In genomic region chrIV:13979797-13980459, ce11 we compare ENCODE assay signal across 8 worm cellular contexts.
TF ChIP-seq lines count a peak whose summit lies in the region.

dnbp-1 (minus strand) TSS chrIV:13979847.

TF ChIP-seq in whole organism, L1 larva, 84 proteins besides CTCF, POLR2A, EP300 and RAD21 (continues in another document):
- no peak for TF ChIP-seq elt-3 (tag; optimal IDR thresholded peaks at IDR 0.05; lab: Kevin White, UChicago)
- TF ChIP-seq pag-3 (tag; optimal IDR thresholded peaks at IDR 0.05; lab: Kevin White, UChicago; ENCODE audit: borderline replicate concordance, insufficient read depth), result no peak
- TF ChIP-seq hlh-4 (tag; optimal IDR thresholded peaks at IDR 0.05; lab: Kevin White, UChicago), result no peak
- TF ChIP-seq pqm-1 (tag; optimal IDR thresholded peaks at IDR 0.05; lab: Kevin White, UChicago), result no peak
- TF ChIP-seq blmp-1 (tag; optimal IDR thresholded peaks at IDR 0.05; lab: Kevin White, UChicago), result no peak
- TF ChIP-seq isw-1 (GFP tag; IDR thresholded peaks at IDR 0.05; lab: Robert Waterston, UW), result peak; percentile 41
- peak; percentile 20 for TF ChIP-seq fos-1 (tag; optimal IDR thresholded peaks at IDR 0.05; lab: Kevin White, UChicago)
- peak; percentile 76 for TF ChIP-seq nhr-47 (tag; optimal IDR thresholded peaks at IDR 0.05; lab: Kevin White, UChicago)
- peak; percentile 37 to 75 (median 41) for TF ChIP-seq dpl-1 (GFP tag; optimal IDR thresholded peaks at IDR 0.05; lab: Kevin White, UChicago)
- peak; percentile 88 for TF ChIP-seq fkh-8 (tag; optimal IDR thresholded peaks at IDR 0.05; lab: Kevin White, UChicago)
- TF ChIP-seq nhr-71 (tag; optimal IDR thresholded peaks at IDR 0.05; lab: Kevin White, UChicago), result peak; percentile 79

TF ChIP-seq in whole organism, L2 larva, 48 proteins besides CTCF, POLR2A, EP300 and RAD21 (continues in another document):
- TF ChIP-seq nhr-11 (tag; optimal IDR thresholded peaks at IDR 0.05; lab: Kevin White, UChicago) (no peak), aly-2 (tag; optimal IDR thresholded peaks at IDR 0.05; lab: Kevin White, UChicago) (no peak), egl-27 (tag; optimal IDR thresholded peaks at IDR 0.05; lab: Kevin White, UChicago) (no peak), ceh-82 (tag; optimal IDR thresholded peaks at IDR 0.05; lab: Kevin White, UChicago) (no peak), unc-39 (tag; optimal IDR thresholded peaks at IDR 0.05; lab: Kevin White, UChicago) (no peak), sma-3 (GFP tag; optimal IDR thresholded peaks at IDR 0.05; lab: Kevin White, UChicago) (no peak), peb-1 (tag; optimal IDR thresholded peaks at IDR 0.05; lab: Kevin White, UChicago) (no peak), mab-5 (tag; optimal IDR thresholded peaks at IDR 0.05; lab: Kevin White, UChicago) (peak; percentile 55), nhr-23 (tag; optimal IDR thresholded peaks at IDR 0.05; lab: Kevin White, UChicago) (no peak), ztf-1 (GFP tag; conservative IDR thresholded peaks at IDR 0.05; lab: Robert Waterston, UW) (no peak), nhr-6 (tag; optimal IDR thresholded peaks at IDR 0.05; lab: Kevin White, UChicago) (no peak), nhr-10 (tag; optimal IDR thresholded peaks at IDR 0.05; lab: Kevin White, UChicago) (no peak)

TF ChIP-seq in whole organism, L3 larva, 47 proteins besides CTCF, POLR2A, EP300 and RAD21 (continues in another document):
- TF ChIP-seq nhr-28 (tag; optimal IDR thresholded peaks at IDR 0.05; lab: Kevin White, UChicago) (no peak), sea-2 (GFP tag; optimal IDR thresholded peaks at IDR 0.05; lab: Kevin White, UChicago) (peak; percentile 48), nhr-25 (tag; optimal IDR thresholded peaks at IDR 0.05; lab: Kevin White, UChicago) (peak; percentile 30), egl-5 (tag; optimal IDR thresholded peaks at IDR 0.05; lab: Kevin White, UChicago) (peak; percentile 78), tbx-2 (tag; optimal IDR thresholded peaks at IDR 0.05; lab: Kevin White, UChicago) (no peak), nfya-1 (tag; optimal IDR thresholded peaks at IDR 0.05; lab: Kevin White, UChicago; ENCODE audit: insufficient read depth) (peak; percentile 86), lin-15B (tag; optimal IDR thresholded peaks at IDR 0.05; lab: Kevin White, UChicago) (peak; percentile 90), nhr-43 (tag; optimal IDR thresholded peaks at IDR 0.05; lab: Kevin White, UChicago; ENCODE audit: poor library complexity, severe bottlenecking) (no peak), unc-62 (GFP tag; optimal IDR thresholded peaks at IDR 0.05; lab: Kevin White, UChicago) (no peak), nhr-76 (tag; optimal IDR thresholded peaks at IDR 0.05; lab: Kevin White, UChicago) (no peak), fos-1 (tag; optimal IDR thresholded peaks at IDR 0.05; lab: Kevin White, UChicago) (no peak), pha-4 (tag; optimal IDR thresholded peaks at IDR 0.05; lab: Kevin White, UChicago) (peak; percentile 86)

TF ChIP-seq in whole organism, L4 larva, 104 proteins besides CTCF, POLR2A, EP300 and RAD21 (continues in another document):
- TF ChIP-seq unc-62 (GFP tag; optimal IDR thresholded peaks at IDR 0.05 in 1 of 2; lab: Kevin White, UChicago), result peak in 1 of 2 experiments; percentile 99
- no peak for TF ChIP-seq unc-62 (tag; optimal IDR thresholded peaks at IDR 0.05; lab: Kevin White, UChicago)
- peak; percentile 80 for TF ChIP-seq rbr-2 (tag; optimal IDR thresholded peaks at IDR 0.05; lab: Kevin White, UChicago)
- TF ChIP-seq ceh-44 (GFP tag; IDR thresholded peaks at IDR 0.05; lab: Robert Waterston, UW), result no peak
- no peak for TF ChIP-seq pqm-1 (tag; optimal IDR thresholded peaks at IDR 0.05; lab: Kevin White, UChicago)
- TF ChIP-seq hlh-11 (tag; optimal IDR thresholded peaks at IDR 0.05; lab: Kevin White, UChicago), result no peak
- TF ChIP-seq dve-1 (tag; optimal IDR thresholded peaks at IDR 0.05; lab: Kevin White, UChicago; ENCODE audit: insufficient read depth), result peak; percentile 50
- TF ChIP-seq nhr-102 (tag; optimal IDR thresholded peaks at IDR 0.05; lab: Kevin White, UChicago), result no peak
- TF ChIP-seq lsy-2 (tag; optimal IDR thresholded peaks at IDR 0.05; lab: Kevin White, UChicago), result peak in 1 of 2 experiments; percentile 46
- TF ChIP-seq ctbp-1 (GFP tag; IDR thresholded peaks at IDR 0.05; lab: Robert Waterston, UW), result no peak; the same call in 1 of the 2 replicates
- no peak for TF ChIP-seq ceh-20 (GFP tag; IDR thresholded peaks at IDR 0.05; lab: Robert Waterston, UW)

TF ChIP-seq in whole organism, late embryonic, 69 proteins besides CTCF, POLR2A, EP300 and RAD21 (continues in another document):
- TF ChIP-seq unc-55 (GFP tag; optimal IDR thresholded peaks at IDR 0.05; lab: Kevin White, UChicago), result peak; percentile 79
- peak; percentile 74 for TF ChIP-seq unc-42 (tag; optimal IDR thresholded peaks at IDR 0.05; lab: Kevin White, UChicago)
- peak; percentile 9 for TF ChIP-seq gmeb-2 (tag; optimal IDR thresholded peaks at IDR 0.05; lab: Kevin White, UChicago)
- no peak for TF ChIP-seq ahr-1 (tag; optimal IDR thresholded peaks at IDR 0.05; lab: Kevin White, UChicago)
- peak; percentile 62 for TF ChIP-seq ref-2 (tag; optimal IDR thresholded peaks at IDR 0.05; lab: Kevin White, UChicago)
- peak; percentile 55 for TF ChIP-seq ceh-34 (tag; optimal IDR thresholded peaks at IDR 0.05; lab: Kevin White, UChicago)
- no peak for TF ChIP-seq sox-4 (tag; optimal IDR thresholded peaks at IDR 0.05; lab: Kevin White, UChicago)
- no peak for TF ChIP-seq pha-4 (tag; optimal IDR thresholded peaks at IDR 0.05; lab: Kevin White, UChicago)
- no peak for TF ChIP-seq K09A11.1 (tag; optimal IDR thresholded peaks at IDR 0.05; lab: Kevin White, UChicago; ENCODE audit: insufficient read depth)
- TF ChIP-seq ceh-14 (tag; optimal IDR thresholded peaks at IDR 0.05; lab: Kevin White, UChicago), result peak; percentile 41
- TF ChIP-seq pag-3 (tag; optimal IDR thresholded peaks at IDR 0.05; lab: Kevin White, UChicago; ENCODE audit: borderline replicate concordance), result no peak
- no peak for TF ChIP-seq pat-9 (tag; optimal IDR thresholded peaks at IDR 0.05; lab: Kevin White, UChicago)

TF ChIP-seq in whole organism, midembryonic, 9 proteins besides CTCF, POLR2A, EP300 and RAD21:
- TF ChIP-seq med-1 (GFP tag; optimal IDR thresholded peaks at IDR 0.05; lab: Kevin White, UChicago; ENCODE audit: insufficient read depth) (no peak), klf-2 (GFP tag; conservative IDR thresholded peaks at IDR 0.05; lab: Robert Waterston, UW) (no peak), flt-1 (GFP tag; IDR thresholded peaks at IDR 0.05; lab: Robert Waterston, UW) (peak; percentile 33; the same call in 1 of the 2 replicates), ref-1 (GFP tag; conservative IDR thresholded peaks at IDR 0.05; lab: Robert Waterston, UW) (no peak), ztf-29 (GFP tag; IDR thresholded peaks at IDR 0.05; lab: Robert Waterston, UW) (no peak), tab-1 (GFP tag; IDR thresholded peaks at IDR 0.05; lab: Robert Waterston, UW) (no peak), ztf-23 (GFP tag; IDR thresholded peaks at IDR 0.05; lab: Robert Waterston, UW) (no peak), T22C8.4 (GFP tag; IDR thresholded peaks at IDR 0.05; lab: Robert Waterston, UW) (peak; percentile 82), cog-1 (tag; optimal IDR thresholded peaks at IDR 0.05; lab: Kevin White, UChicago) (peak; percentile 89)

TF ChIP-seq in whole organism, mixed stage, embryonic, 35 proteins besides CTCF, POLR2A, EP300 and RAD21 (continues in another document):
- TF ChIP-seq pha-4 (tag; optimal IDR thresholded peaks at IDR 0.05; lab: Kevin White, UChicago) (peak; percentile 35), elt-3 (tag; optimal IDR thresholded peaks at IDR 0.05; lab: Kevin White, UChicago) (no peak), unc-39 (tag; optimal IDR thresholded peaks at IDR 0.05; lab: Kevin White, UChicago) (no peak), lsy-2 (tag; optimal IDR thresholded peaks at IDR 0.05; lab: Kevin White, UChicago) (peak; percentile 55), unc-120 (tag; optimal IDR thresholded peaks at IDR 0.05; lab: Kevin White, UChicago; ENCODE audit: poor library complexity, severe bottlenecking) (no peak), drap-1 (GFP tag; optimal IDR thresholded peaks at IDR 0.05; lab: Kevin White, UChicago) (no peak), cnd-1 (tag; optimal IDR thresholded peaks at IDR 0.05; lab: Kevin White, UChicago) (no peak), mep-1 (tag; optimal IDR thresholded peaks at IDR 0.05; lab: Kevin White, UChicago) (peak; percentile 87), mab-5 (tag; optimal IDR thresholded peaks at IDR 0.05; lab: Kevin White, UChicago) (no peak), ces-1 (GFP tag; optimal IDR thresholded peaks at IDR 0.05; lab: Kevin White, UChicago) (peak; percentile 60), ceh-39 (tag; optimal IDR thresholded peaks at IDR 0.05; lab: Kevin White, UChicago) (peak; percentile 59), ceh-83 (GFP tag; optimal IDR thresholded peaks at IDR 0.05; lab: Kevin White, UChicago) (no peak), lin-13 (tag; optimal IDR thresholded peaks at IDR 0.05; lab: Kevin White, UChicago) (peak; percentile 69), nhr-237 (tag; optimal IDR thresholded peaks at IDR 0.05; lab: Kevin White, UChicago) (peak; percentile 26), ceh-43 (GFP tag; optimal IDR thresholded peaks at IDR 0.05; lab: Kevin White, UChicago) (no peak), zip-8 (tag; optimal IDR thresholded peaks at IDR 0.05; lab: Kevin White, UChicago) (no peak)

TF ChIP-seq in whole organism, young adult, 124 proteins besides CTCF, POLR2A, EP300 and RAD21 (continues in another document):
- TF ChIP-seq F10E7.11 (tag; optimal IDR thresholded peaks at IDR 0.05; lab: Kevin White, UChicago) (no peak), attf-6 (GFP tag; IDR thresholded peaks at IDR 0.05; lab: Robert Waterston, UW) (no peak), attf-3 (GFP tag; conservative IDR thresholded peaks at IDR 0.05; lab: Robert Waterston, UW) (no peak), Y53F4B.3 (GFP tag; IDR thresholded peaks at IDR 0.05; lab: Robert Waterston, UW) (no peak), attf-5 (GFP tag; optimal IDR thresholded peaks at IDR 0.05; lab: Kevin White, UChicago) (peak; percentile 83), C17E4.6 (GFP tag; IDR thresholded peaks at IDR 0.05; lab: Robert Waterston, UW) (no peak), mxl-1 (tag; optimal IDR thresholded peaks at IDR 0.05; lab: Kevin White, UChicago) (no peak), hrde-1 (tag; optimal IDR thresholded peaks at IDR 0.05; lab: Kevin White, UChicago; ENCODE audit: borderline replicate concordance) (no peak), Y95B8A.8 (GFP tag; IDR thresholded peaks at IDR 0.05; lab: Robert Waterston, UW) (no peak), ama-1 (optimal IDR thresholded peaks at IDR 0.05; lab: Kevin White, UChicago) (no peak), ama-1 (GFP tag; optimal IDR thresholded peaks at IDR 0.05; lab: Kevin White, UChicago) (no peak), rec-8 (tag; optimal IDR thresholded peaks at IDR 0.05; lab: Kevin White, UChicago) (no peak), athp-1 (tag; optimal IDR thresholded peaks at IDR 0.05; lab: Kevin White, UChicago) (no peak), nhr-80 (tag; optimal IDR thresholded peaks at IDR 0.05; lab: Kevin White, UChicago) (peak; percentile 70), him-1 (tag; optimal IDR thresholded peaks at IDR 0.05; lab: Kevin White, UChicago) (no peak), Y79H2A.3 (GFP tag; conservative IDR thresholded peaks at IDR 0.05; lab: Robert Waterston, UW) (no peak), ztf-3 (GFP tag; optimal IDR thresholded peaks at IDR 0.05; lab: Kevin White, UChicago) (no peak), sea-2 (GFP tag; IDR thresholded peaks at IDR 0.05; lab: Robert Waterston, UW) (no peak), madf-10 (tag; optimal IDR thresholded peaks at IDR 0.05; lab: Kevin White, UChicago) (peak; percentile 89)
